Worm (Caenorhabditis elegans): ENCODE results near the gene K03B4.9.

- TF ChIP-seq nhr-12 (tag; optimal IDR thresholded peaks at IDR 0.05) (no peak), nhr-76 (tag; optimal IDR thresholded peaks at IDR 0.05) (no peak), nhr-237 (tag; optimal IDR thresholded peaks at IDR 0.05) (no peak), unc-120 (tag; optimal IDR thresholded peaks at IDR 0.05; ENCODE audit: poor library complexity, severe bottlenecking) (no peak), sem-2 (GFP tag; optimal IDR thresholded peaks at IDR 0.05) (no peak), mls-2 (tag; optimal IDR thresholded peaks at IDR 0.05) (no peak)
Observed at ce11 chrV:4649649-4650384, 22.6 kb downstream of the K03B4.9 start.
